Fruit fly (Drosophila melanogaster): ENCODE measurements around the gene RpL13A.

DNA sequence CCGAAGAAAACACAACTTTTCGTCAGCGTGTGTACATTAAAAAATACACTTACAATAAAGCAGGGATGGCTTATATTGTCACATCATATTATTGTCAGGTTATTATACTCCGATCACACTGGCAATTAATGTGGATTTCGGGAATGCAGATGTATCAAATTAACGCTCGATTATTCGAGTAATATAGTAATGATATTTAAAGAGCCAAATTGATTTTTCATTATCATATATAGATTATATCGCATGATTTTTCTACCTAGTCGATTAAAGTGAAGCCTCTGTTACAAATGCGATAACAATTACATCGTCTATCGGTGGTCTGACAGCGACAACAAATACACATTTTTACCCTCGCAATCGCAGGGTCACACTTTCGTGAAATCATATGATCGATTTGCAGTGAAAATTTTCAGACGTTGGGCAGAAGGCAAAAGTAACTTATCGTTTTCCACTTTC lies 32.8 kb upstream of the RpL13A start, which contains the start of the genes noi and Vha26:
- TF ChIP-seq Sin3A (optimal IDR thresholded peaks at IDR 0.05): no peak
- no peak for TF ChIP-seq psq (optimal IDR thresholded peaks at IDR 0.05)
- TF ChIP-seq insv (optimal IDR thresholded peaks at IDR 0.05): no peak
- no peak for TF ChIP-seq Myc (optimal IDR thresholded peaks at IDR 0.05)
- TF ChIP-seq h (optimal IDR thresholded peaks at IDR 0.05): no peak
- no peak for TF ChIP-seq ttk (optimal IDR thresholded peaks at IDR 0.05)
